Worm (Caenorhabditis elegans) whole organism, L4 larva: ENCODE measurements around the gene M02F4.1.
A peak's percentile ranks its signal among the peaks of the same experiment; 100 is the strongest.

ENCODE experiments used
- F26F4.8 ChIP-seq: fragments of 200-800 bp; sonication (Bioruptor generic); conservative IDR thresholded peaks from 2 replicates; pipeline ENCODE4 v1.3.6; 2022; ENCODE audit warnings: missing genetic modification characterization, missing compliant biosample characterization
- aha-1 ChIP-seq: fragments of 150-350 bp; peaks from one replicate; lab custom pipeline; 2014; ENCODE audit warnings: missing biosample characterization, missing genetic modification characterization
- aly-2 ChIP-seq: sonication (generic microtip); optimal IDR thresholded peaks from 2 replicates; lab custom pipeline; 2018; ENCODE audit warnings: missing biosample characterization, missing genetic modification characterization
- ama-1 ChIP-seq: fragments of 150-350 bp; optimal IDR thresholded peaks from 2 replicates; lab custom pipeline; 2014; ENCODE audit warnings: inconsistent platforms, mixed read lengths

M02F4.1 gene

DNA sequence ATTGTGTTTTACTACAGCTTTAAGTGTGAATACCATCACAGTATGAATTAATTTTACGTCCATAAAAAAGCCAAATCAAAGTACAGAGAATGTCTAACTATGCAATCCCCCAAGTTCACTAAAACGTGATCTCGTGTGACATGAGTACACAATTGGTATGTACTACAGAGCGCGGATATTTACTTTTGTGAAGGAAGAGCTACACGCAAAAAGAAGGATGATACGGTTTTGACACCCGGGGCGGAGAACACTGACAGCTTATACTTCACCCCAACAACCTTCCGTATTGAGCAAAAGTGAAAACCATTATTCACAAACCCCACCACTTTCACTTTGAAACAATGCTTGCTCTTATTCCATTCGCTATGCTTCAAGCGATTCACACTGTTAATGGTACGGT lies 47.2 kb downstream of the M02F4.1 start, which contains the start of gene nspg-5:
Gene nspg-5, plus strand, starts transcription at position 301 of the 400 bp plus-strand sequence.
- peak; percentile 57 for TF ChIP-seq aha-1 (tag; lab: Kevin White, UChicago)
- no peak for TF ChIP-seq aly-2 (tag; lab: Kevin White, UChicago)

DNA sequence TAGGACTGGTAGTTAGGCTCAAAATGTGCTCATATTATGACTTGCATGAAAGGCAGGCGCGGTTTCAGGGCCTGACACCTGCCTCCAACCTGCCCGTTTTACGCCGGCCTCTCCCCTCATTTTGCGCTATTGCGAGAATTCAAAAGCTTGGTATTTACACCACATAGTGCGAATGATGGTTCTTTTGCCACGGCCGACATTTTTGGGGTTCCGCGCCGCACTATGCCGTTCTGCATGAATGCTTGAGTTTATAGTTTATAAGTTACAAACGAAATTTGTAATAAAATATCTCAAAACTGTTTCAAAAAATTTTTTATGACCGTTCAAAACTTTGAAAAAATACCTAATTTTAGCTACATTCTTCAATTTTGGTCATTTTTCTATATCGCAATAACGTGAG lies 50.8 kb downstream of the M02F4.1 start:
- no peak for TF ChIP-seq ama-1 (lab: Kevin White, UChicago)
- no peak for TF ChIP-seq F26F4.8 (GFP tag; lab: Robert Waterston, UW)
